Worm (Caenorhabditis elegans): ENCODE measurements around the gene Y54G2A.15.

Y54G2A.15 gene

DNA sequence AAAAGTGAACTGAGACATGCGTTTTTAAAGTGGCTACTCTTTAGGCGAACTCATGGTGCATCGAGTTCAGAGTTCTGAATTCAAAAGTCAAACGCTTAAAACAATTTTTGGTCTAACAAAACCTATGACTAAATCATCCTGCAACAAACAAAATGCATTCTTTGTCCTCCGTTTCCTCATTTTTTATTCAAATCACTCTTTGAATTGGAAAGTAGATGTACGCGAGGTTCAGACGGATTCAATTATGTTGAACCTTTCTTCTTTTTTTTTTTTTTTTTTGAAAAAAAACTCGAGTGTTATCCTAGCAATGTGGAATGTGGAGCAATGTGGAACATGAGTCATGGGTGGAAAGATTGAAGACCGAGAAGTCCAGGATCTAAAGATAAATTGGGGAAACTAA lies 15.0 kb upstream of the Y54G2A.15 start:
- TF ChIP-seq lin-14 (GFP tag; optimal IDR thresholded peaks at IDR 0.05) (peak; percentile 37), fkh-10 (GFP tag; optimal IDR thresholded peaks at IDR 0.05) (peak; percentile 33), nhr-84 (tag; optimal IDR thresholded peaks at IDR 0.05) (no peak), unc-86 (tag; optimal IDR thresholded peaks at IDR 0.05) (peak; percentile 35)

- TF ChIP-seq ces-1 (GFP tag; optimal IDR thresholded peaks at IDR 0.05) (no peak), alr-1 (tag; optimal IDR thresholded peaks at IDR 0.05; ENCODE audit: borderline replicate concordance) (no peak), nhr-19 (GFP tag; conservative IDR thresholded peaks at IDR 0.05) (no peak), zip-4 (GFP tag; optimal IDR thresholded peaks at IDR 0.05) (no peak), ceh-63 (GFP tag; optimal IDR thresholded peaks at IDR 0.05) (no peak), nhr-20 (tag; optimal IDR thresholded peaks at IDR 0.05) (no peak), hlh-4 (tag; optimal IDR thresholded peaks at IDR 0.05) (no peak), ceh-8 (GFP tag; optimal IDR thresholded peaks at IDR 0.05) (no peak), vab-15 (tag; optimal IDR thresholded peaks at IDR 0.05) (no peak), sup-37 (GFP tag; optimal IDR thresholded peaks at IDR 0.05) (no peak), elt-2 (tag; optimal IDR thresholded peaks at IDR 0.05) (peak; percentile 78), pag-3 (tag; optimal IDR thresholded peaks at IDR 0.05; ENCODE audit: borderline replicate concordance, insufficient read depth) (no peak), lin-35 (GFP tag; optimal IDR thresholded peaks at IDR 0.05) (peak in 1 of 2 experiments; percentile 18), nhr-84 (tag; optimal IDR thresholded peaks at IDR 0.05) (no peak)
Measured at ce11 chrIV:2855056-2855752, 11.4 kb upstream of the Y54G2A.15 start.

DNA sequence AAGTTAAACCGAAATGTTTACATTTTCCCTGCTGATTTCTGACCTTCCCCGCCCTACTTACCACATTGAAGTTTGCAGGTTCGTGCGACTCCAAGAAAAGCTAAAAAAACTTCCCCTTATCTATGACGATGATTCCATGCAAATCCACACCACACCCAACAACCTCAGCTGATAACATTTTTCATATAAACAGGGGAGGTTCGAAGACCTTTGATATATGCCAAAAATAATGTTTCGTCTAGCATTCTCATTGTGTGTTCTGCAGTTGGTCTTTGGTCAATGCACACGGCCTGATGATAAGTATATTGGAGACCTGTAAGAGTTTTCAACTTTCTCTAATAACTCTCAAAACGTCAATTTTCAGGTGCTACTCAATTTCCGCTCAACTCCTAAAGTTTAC lies 10.4 kb upstream of the Y54G2A.15 start:
- TF ChIP-seq mep-1 (tag; optimal IDR thresholded peaks at IDR 0.05) (no peak), efl-1 (optimal IDR thresholded peaks at IDR 0.05) (no peak), efl-1 (GFP tag; optimal IDR thresholded peaks at IDR 0.05 in 1 of 2) (peak in 1 of 2 experiments; percentile 62), egl-27 (tag; optimal IDR thresholded peaks at IDR 0.05) (no peak), C04F5.9 (tag; optimal IDR thresholded peaks at IDR 0.05) (no peak), elt-2 (tag; optimal IDR thresholded peaks at IDR 0.05) (peak; percentile 47), skn-1 (tag; optimal IDR thresholded peaks at IDR 0.05) (no peak)

- TF ChIP-seq aly-2 (tag; optimal IDR thresholded peaks at IDR 0.05) (no peak), Y116A8C.19 (tag; optimal IDR thresholded peaks at IDR 0.05; ENCODE audit: borderline replicate concordance) (no peak), jun-1 (tag; optimal IDR thresholded peaks at IDR 0.05) (no peak), grh-1 (GFP tag; IDR thresholded peaks at IDR 0.05) (no peak), ces-1 (GFP tag; optimal IDR thresholded peaks at IDR 0.05) (no peak), dsc-1 (tag; optimal IDR thresholded peaks at IDR 0.05) (no peak), nhr-76 (tag; optimal IDR thresholded peaks at IDR 0.05) (no peak), nhr-47 (tag; optimal IDR thresholded peaks at IDR 0.05) (no peak), irx-1 (tag; optimal IDR thresholded peaks at IDR 0.05) (no peak), mab-9 (GFP tag; IDR thresholded peaks at IDR 0.05) (no peak), ceh-88 (GFP tag; IDR thresholded peaks at IDR 0.05) (no peak), ceh-8 (GFP tag; optimal IDR thresholded peaks at IDR 0.05) (no peak), lin-35 (GFP tag; optimal IDR thresholded peaks at IDR 0.05) (no peak), C04F5.9 (tag; optimal IDR thresholded peaks at IDR 0.05) (no peak)
Measured at ce11 chrIV:2853164-2853563, 9.4 kb upstream of the Y54G2A.15 start, which contains the start of gene Y54G2A.49. Y54G2A.49 (minus strand) TSS chrIV:2853264.

DNA sequence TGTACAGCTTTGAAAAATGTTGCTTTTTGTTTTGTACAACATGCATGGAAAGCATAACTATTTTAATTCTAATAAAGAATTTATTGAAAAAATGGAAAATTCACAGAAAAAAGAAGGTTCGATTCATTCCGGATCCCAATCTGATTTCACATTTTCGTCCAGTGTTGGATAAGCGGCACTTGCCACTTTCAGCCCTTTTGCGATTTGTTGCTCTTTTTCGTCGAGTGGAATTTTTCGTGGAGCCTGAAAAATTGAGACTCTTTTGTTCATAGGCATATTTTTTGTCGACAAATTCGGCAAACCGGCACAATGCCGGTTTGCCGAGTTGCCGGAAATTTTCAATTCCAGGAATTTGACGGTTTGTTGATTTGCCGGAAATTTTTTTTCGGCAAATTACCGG lies 7.8 kb upstream of the Y54G2A.15 start:
- TF ChIP-seq fkh-4 (tag; optimal IDR thresholded peaks at IDR 0.05; ENCODE audit: borderline replicate concordance) (no peak), hlh-17 (GFP tag; optimal IDR thresholded peaks at IDR 0.05; ENCODE audit: borderline replicate concordance) (no peak), nhr-28 (tag; optimal IDR thresholded peaks at IDR 0.05) (no peak), aly-2 (tag; optimal IDR thresholded peaks at IDR 0.05) (no peak), C34B4.2 (tag; optimal IDR thresholded peaks at IDR 0.05) (no peak), zag-1 (tag; optimal IDR thresholded peaks at IDR 0.05) (no peak), lir-3 (tag; optimal IDR thresholded peaks at IDR 0.05; ENCODE audit: poor library complexity) (no peak), egl-27 (tag; optimal IDR thresholded peaks at IDR 0.05) (no peak), Y116A8C.19 (tag; optimal IDR thresholded peaks at IDR 0.05; ENCODE audit: borderline replicate concordance) (no peak), pax-3 (tag; optimal IDR thresholded peaks at IDR 0.05) (no peak), sup-37 (GFP tag; optimal IDR thresholded peaks at IDR 0.05) (no peak), mep-1 (tag; optimal IDR thresholded peaks at IDR 0.05) (no peak), F16B12.6 (tag; optimal IDR thresholded peaks at IDR 0.05) (no peak), lin-39 (tag; optimal IDR thresholded peaks at IDR 0.05) (no peak), jun-1 (tag; optimal IDR thresholded peaks at IDR 0.05) (no peak), nhr-90 (tag; optimal IDR thresholded peaks at IDR 0.05; ENCODE audit: poor library complexity) (no peak)
